Worm (Caenorhabditis elegans) whole organism, midembryonic: ENCODE measurements around the gene M01H9.5.

ENCODE experiments used
- T22C8.4 ChIP-seq: fragments of 200-800 bp; sonication (Bioruptor generic); IDR thresholded peaks from 2 replicates; pipeline ENCODE4 v1.3.6; 2022; ENCODE audit warnings: missing genetic modification characterization, missing compliant biosample characterization
- cog-1 ChIP-seq: sonication (generic microtip); optimal IDR thresholded peaks from 2 replicates; lab custom pipeline; 2016; ENCODE audit warnings: missing genetic modification characterization, missing compliant biosample characterization
- flt-1 ChIP-seq: fragments of 200-800 bp; sonication (Bioruptor generic); IDR thresholded peaks from 2 replicates; pipeline ENCODE4 v1.3.6; 2022; ENCODE audit warnings: missing genetic modification characterization, missing compliant biosample characterization
- klf-2 ChIP-seq: fragments of 200-800 bp; sonication (Bioruptor generic); conservative IDR thresholded peaks from 2 replicates; pipeline ENCODE4 v1.3.6; 2022; ENCODE audit warnings: missing genetic modification reagents, missing genetic modification characterization, missing compliant biosample characterization
- ref-1 ChIP-seq: fragments of 200-800 bp; sonication (Bioruptor generic); conservative IDR thresholded peaks from 2 replicates; pipeline ENCODE4 v1.3.6; 2022; ENCODE audit warnings: missing genetic modification reagents, missing genetic modification characterization, missing compliant biosample characterization
- tab-1 ChIP-seq: fragments of 200-800 bp; sonication (Bioruptor generic); IDR thresholded peaks from 2 replicates; pipeline ENCODE4 v1.3.6; 2022; ENCODE audit warnings: missing genetic modification characterization, missing compliant biosample characterization
- ztf-23 ChIP-seq: fragments of 200-800 bp; sonication (Bioruptor generic); IDR thresholded peaks from 2 replicates; pipeline ENCODE4 v1.3.6; 2022; ENCODE audit warnings: missing genetic modification reagents, missing genetic modification characterization, missing compliant biosample characterization
- ztf-29 ChIP-seq: fragments of 200-800 bp; sonication (Bioruptor generic); IDR thresholded peaks from 2 replicates; pipeline ENCODE4 v1.3.6; 2022; ENCODE audit warnings: missing genetic modification reagents, missing genetic modification characterization, missing compliant biosample characterization

- TF ChIP-seq cog-1 (no peak), T22C8.4 (GFP tag; lab: Robert Waterston, UW) (no peak), ztf-23 (GFP tag; lab: Robert Waterston, UW) (no peak), ref-1 (GFP tag; lab: Robert Waterston, UW) (no peak), klf-2 (GFP tag; lab: Robert Waterston, UW) (no peak), flt-1 (GFP tag; lab: Robert Waterston, UW) (no peak), tab-1 (no peak), ztf-29 (GFP tag; lab: Robert Waterston, UW) (no peak)
Observed at ce11 chrIV:4439190-4439589, 26.1 kb upstream of the M01H9.5 start, which contains the start of gene fbxb-74.
